ENCODE assay signal across 1 fruit fly cellular context in the genomic region with DNA sequence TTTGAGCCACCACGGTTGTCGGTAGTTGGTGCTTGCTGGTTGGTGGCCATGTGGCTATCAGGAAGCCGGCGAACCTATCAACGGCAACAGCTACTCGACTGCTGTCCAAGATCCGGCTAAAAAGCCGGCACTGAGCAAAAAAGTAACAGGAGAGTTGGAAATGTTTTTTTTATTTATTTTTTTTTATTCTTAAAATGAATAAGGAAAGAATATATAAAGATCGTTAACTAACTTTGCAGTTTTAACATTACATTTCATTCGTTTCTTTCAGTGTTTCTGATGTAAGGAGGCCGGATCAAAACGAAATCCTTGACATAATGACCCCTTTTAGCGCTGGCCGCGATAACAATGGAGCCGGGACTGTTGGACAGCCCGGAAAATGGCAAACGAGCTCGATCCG.
A peak's percentile ranks its signal among the peaks of the same experiment; 100 is the strongest.
TF ChIP-seq lines count a peak whose summit lies in the region.

No protein-coding gene starts in this region.

TF ChIP-seq in whole organism, prepupa, 60 proteins besides CTCF, POLR2A, EP300 and RAD21 (continued from another document):
- TF ChIP-seq Blimp-1 (GFP tag; optimal IDR thresholded peaks at IDR 0.05; lab: Kevin White, UChicago) (no peak), CG6854 (GFP tag; optimal IDR thresholded peaks at IDR 0.05; lab: Kevin White, UChicago) (no peak), cyc (GFP tag; optimal IDR thresholded peaks at IDR 0.05; lab: Kevin White, UChicago) (no peak), vri (GFP tag; optimal IDR thresholded peaks at IDR 0.05; lab: Kevin White, UChicago) (no peak), CG11902 (GFP tag; optimal IDR thresholded peaks at IDR 0.05; lab: Kevin White, UChicago) (no peak), CG31627 (GFP tag; optimal IDR thresholded peaks at IDR 0.05; lab: Kevin White, UChicago) (no peak), Sox14 (GFP tag; optimal IDR thresholded peaks at IDR 0.05; lab: Kevin White, UChicago) (no peak), pdm3 (GFP tag; optimal IDR thresholded peaks at IDR 0.05; lab: Kevin White, UChicago) (peak; percentile 25), CG3032 (tag; optimal IDR thresholded peaks at IDR 0.05; lab: Kevin White, UChicago) (no peak), ss (GFP tag; optimal IDR thresholded peaks at IDR 0.05; lab: Kevin White, UChicago) (no peak), esn (GFP tag; optimal IDR thresholded peaks at IDR 0.05; lab: Kevin White, UChicago) (no peak), CG16779 (tag; optimal IDR thresholded peaks at IDR 0.05; lab: Kevin White, UChicago) (no peak), OdsH (GFP tag; optimal IDR thresholded peaks at IDR 0.05; lab: Kevin White, UChicago) (peak; percentile 40), CG15336 (GFP tag; IDR thresholded peaks at IDR 0.05; lab: Robert Waterston, UW) (peak; percentile 60), Eip75B (GFP tag; optimal IDR thresholded peaks at IDR 0.05; lab: Kevin White, UChicago) (no peak), dac (GFP tag; optimal IDR thresholded peaks at IDR 0.05; lab: Kevin White, UChicago) (no peak), fd59A (GFP tag; optimal IDR thresholded peaks at IDR 0.05; lab: Kevin White, UChicago) (no peak), CG6792 (GFP tag; optimal IDR thresholded peaks at IDR 0.05; lab: Kevin White, UChicago) (no peak)
